Fruit fly (Drosophila melanogaster): ENCODE measurements around the gene ND-51.
A peak's percentile ranks its signal among the peaks of the same experiment; 100 is the strongest.

ND-51 gene

DNA sequence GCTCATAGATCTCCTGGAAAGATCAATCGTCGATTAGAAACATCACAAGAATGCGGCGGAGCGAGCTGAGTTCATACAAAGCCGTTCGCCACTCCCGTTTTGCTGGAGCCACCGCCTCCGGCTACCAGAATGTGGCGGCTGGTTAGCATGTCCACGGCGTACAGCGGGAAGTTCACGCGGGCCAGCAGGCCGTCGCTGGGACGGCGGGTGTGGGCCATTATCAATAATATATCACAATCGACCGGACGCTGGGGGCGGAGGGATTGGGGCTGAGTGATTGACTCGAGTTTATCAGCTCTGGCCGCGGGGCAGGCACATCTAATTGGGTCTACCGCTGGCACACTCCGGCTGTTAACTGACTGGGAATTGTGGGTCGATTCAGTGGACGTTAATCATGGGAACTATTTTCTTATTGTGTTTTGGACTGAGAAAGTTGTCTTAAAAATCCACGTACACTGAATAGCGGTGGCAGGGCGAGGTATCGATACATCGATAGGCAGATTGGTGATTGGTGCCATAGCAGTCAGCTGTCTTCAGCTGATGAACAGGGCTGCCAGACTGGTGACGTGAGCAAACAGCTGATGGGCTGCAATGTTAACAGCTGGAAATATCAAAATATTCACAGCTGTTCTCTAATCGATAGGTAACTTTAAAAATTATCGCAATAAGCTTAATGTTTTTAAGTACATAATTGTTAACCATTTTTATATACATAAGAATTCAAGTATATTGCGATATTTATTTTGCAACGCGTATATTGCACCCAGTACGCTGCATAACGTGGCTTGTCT, 36.1 kb upstream of the ND-51 start, which contains the start of gene CG9175 (continued):
- no peak for TF ChIP-seq fd102C (GFP tag; optimal IDR thresholded peaks at IDR 0.05)
- TF ChIP-seq Poxn (GFP tag; IDR thresholded peaks at IDR 0.05), result no peak
- no peak for TF ChIP-seq ttk (GFP tag; IDR thresholded peaks at IDR 0.05)
- no peak for TF ChIP-seq CG12219 (GFP tag; optimal IDR thresholded peaks at IDR 0.05)
- TF ChIP-seq gsb (GFP tag; IDR thresholded peaks at IDR 0.05), result no peak
- TF ChIP-seq lola (GFP tag; optimal IDR thresholded peaks at IDR 0.05), result no peak
- no peak for TF ChIP-seq esg (GFP tag; conservative IDR thresholded peaks at IDR 0.05)
- TF ChIP-seq zf30C (GFP tag; optimal IDR thresholded peaks at IDR 0.05), result no peak
- no peak for TF ChIP-seq CG32772 (GFP tag; IDR thresholded peaks at IDR 0.05)
- no peak; the same call in 1 of the 2 replicates for TF ChIP-seq CG10366 (GFP tag; IDR thresholded peaks at IDR 0.05)
- TF ChIP-seq zen (tag; optimal IDR thresholded peaks at IDR 0.05), result peak; percentile 63
- TF ChIP-seq disco-r (GFP tag; optimal IDR thresholded peaks at IDR 0.05), result no peak
- TF ChIP-seq CG6765 (GFP tag; optimal IDR thresholded peaks at IDR 0.05), result no peak
- TF ChIP-seq CkIIα-i1 (GFP tag; IDR thresholded peaks at IDR 0.05), result no peak
- TF ChIP-seq CG15011 (GFP tag; optimal IDR thresholded peaks at IDR 0.05), result no peak
- no peak for TF ChIP-seq crc (GFP tag; optimal IDR thresholded peaks at IDR 0.05)
- no peak for TF ChIP-seq Sox100B (GFP tag; optimal IDR thresholded peaks at IDR 0.05)
- TF ChIP-seq sd (tag; optimal IDR thresholded peaks at IDR 0.05), result peak; percentile 66
- TF ChIP-seq caup (GFP tag; optimal IDR thresholded peaks at IDR 0.05; ENCODE audit: severe bottlenecking), result peak; percentile 39
- TF ChIP-seq maf-S (GFP tag; optimal IDR thresholded peaks at IDR 0.05), result no peak
- TF ChIP-seq Elba2 (GFP tag; optimal IDR thresholded peaks at IDR 0.05), result peak; percentile 97
- no peak for TF ChIP-seq H2.0 (GFP tag; IDR thresholded peaks at IDR 0.05)
- TF ChIP-seq BEAF-32 (GFP tag; optimal IDR thresholded peaks at IDR 0.05), result peak; percentile 99
- TF ChIP-seq Dek (tag; optimal IDR thresholded peaks at IDR 0.05), result peak; percentile 33
- no peak; the same call in 1 of the 2 replicates for TF ChIP-seq CG7372 (GFP tag; IDR thresholded peaks at IDR 0.05)
- TF ChIP-seq Kr (GFP tag; optimal IDR thresholded peaks at IDR 0.05), result no peak
- TF ChIP-seq dpn (GFP tag; optimal IDR thresholded peaks at IDR 0.05), result peak; percentile 40 to 45
- no peak for TF ChIP-seq Mrtf (GFP tag; IDR thresholded peaks at IDR 0.05)
- TF ChIP-seq lov (optimal IDR thresholded peaks at IDR 0.05), result no peak
- no peak for TF ChIP-seq lov (GFP tag; IDR thresholded peaks at IDR 0.05)
- peak; percentile 95 for TF ChIP-seq ato (GFP tag; IDR thresholded peaks at IDR 0.05; ENCODE audit: partially characterized antibody)
- no peak for TF ChIP-seq CG1529 (GFP tag; optimal IDR thresholded peaks at IDR 0.05)
- TF ChIP-seq Nf-YC (tag; optimal IDR thresholded peaks at IDR 0.05), result peak; percentile 44
- TF ChIP-seq CG10979 (tag; optimal IDR thresholded peaks at IDR 0.05), result no peak
- TF ChIP-seq CG11560 (tag; IDR thresholded peaks at IDR 0.05), result no peak
- TF ChIP-seq sens (GFP tag), result peak; percentile 83
- peak; percentile 65 for TF ChIP-seq B-H2 (GFP tag; optimal IDR thresholded peaks at IDR 0.05)
- no peak for TF ChIP-seq odd (GFP tag; optimal IDR thresholded peaks at IDR 0.05)
- TF ChIP-seq Dref (GFP tag; IDR thresholded peaks at IDR 0.05), result peak; percentile 100
- TF ChIP-seq CG32767 (GFP tag; IDR thresholded peaks at IDR 0.05), result no peak
- peak; percentile 30 for TF ChIP-seq Mad (GFP tag; optimal IDR thresholded peaks at IDR 0.05)
- TF ChIP-seq CG6175 (GFP tag; IDR thresholded peaks at IDR 0.05), result no peak
- TF ChIP-seq run (tag; optimal IDR thresholded peaks at IDR 0.05), result no peak
- TF ChIP-seq Fer3 (tag; optimal IDR thresholded peaks at IDR 0.05), result no peak
- TF ChIP-seq CG7963 (GFP tag; IDR thresholded peaks at IDR 0.05; ENCODE audit: partially characterized antibody), result peak; percentile 93
- TF ChIP-seq Tbp (GFP tag; optimal IDR thresholded peaks at IDR 0.05), result no peak
- no peak for TF ChIP-seq CG15479 (GFP tag; optimal IDR thresholded peaks at IDR 0.05)
- TF ChIP-seq CG15601 (tag; optimal IDR thresholded peaks at IDR 0.05), result peak; percentile 61
- no peak for TF ChIP-seq CG3726 (GFP tag; IDR thresholded peaks at IDR 0.05)
- TF ChIP-seq CG2202 (tag; optimal IDR thresholded peaks at IDR 0.05), result no peak
